Worm (Caenorhabditis elegans) whole organism, L4 larva: ENCODE results near the gene Y67H2A.7.

Experiments used
- F44E2.7 ChIP-seq: fragments of 200-800 bp; sonication (Bioruptor generic); IDR thresholded peaks from 2 replicates; pipeline ENCODE4 v2.1.2; 2022; ENCODE audit warnings: missing genetic modification characterization, missing compliant biosample characterization
- aly-2 ChIP-seq: sonication (generic microtip); optimal IDR thresholded peaks from 2 replicates; lab custom pipeline; 2018; ENCODE audit warnings: missing biosample characterization, missing genetic modification characterization
- ceh-82 ChIP-seq: sonication (generic microtip); optimal IDR thresholded peaks from 2 replicates; lab custom pipeline; 2017; ENCODE audit warnings: missing biosample characterization, missing genetic modification characterization
- ctbp-1 ChIP-seq: fragments of 200-800 bp; sonication (Bioruptor generic); IDR thresholded peaks from 2 replicates; pipeline ENCODE4 v1.3.6; 2022; ENCODE audit warnings: missing genetic modification reagents, missing genetic modification characterization, missing compliant biosample characterization
- lin-1 ChIP-seq: fragments of 200-800 bp; sonication (Bioruptor generic); IDR thresholded peaks from 2 replicates; pipeline ENCODE4 v1.3.6; 2022; ENCODE audit warnings: missing genetic modification reagents, missing genetic modification characterization, missing compliant biosample characterization
- lin-39 ChIP-seq: fragments of 150-350 bp; optimal IDR thresholded peaks from 2 replicates; lab custom pipeline; 2014; ENCODE audit warnings: missing biosample characterization, missing genetic modification reagents, missing genetic modification characterization
- nhr-237 ChIP-seq: sonication (generic microtip); optimal IDR thresholded peaks from 2 replicates; lab custom pipeline; 2017; ENCODE audit warnings: missing biosample characterization, missing genetic modification characterization
- skn-1 ChIP-seq: fragments of 150-350 bp; optimal IDR thresholded peaks from 2 replicates; lab custom pipeline; 2014; ENCODE audit warnings: missing biosample characterization, missing genetic modification characterization
- tag-97 ChIP-seq: fragments of 200-800 bp; sonication (Bioruptor generic); IDR thresholded peaks from 2 replicates; pipeline ENCODE4 v1.3.6; 2022; ENCODE audit warnings: missing genetic modification characterization, missing compliant biosample characterization
- unc-130 ChIP-seq: sonication (generic microtip); optimal IDR thresholded peaks from 2 replicates; lab custom pipeline; 2016; ENCODE audit warnings: missing genetic modification reagents, missing genetic modification characterization, missing compliant biosample characterization
- unc-62 ChIP-seq, 3 experiments: fragments of 150-350 bp in 1 of 3; sonication (generic microtip); optimal IDR thresholded peaks in 2 of 3; peaks in 1 of 3; 1 replicate in 1 of 3; 2 replicates in 2 of 3; lab custom pipeline; 2014 to 2017; ENCODE audit warnings: missing biosample characterization in 3 of 3, missing genetic modification characterization in 3 of 3, missing genetic modification reagents in 3 of 3, missing genotype in 1 of 3

DNA sequence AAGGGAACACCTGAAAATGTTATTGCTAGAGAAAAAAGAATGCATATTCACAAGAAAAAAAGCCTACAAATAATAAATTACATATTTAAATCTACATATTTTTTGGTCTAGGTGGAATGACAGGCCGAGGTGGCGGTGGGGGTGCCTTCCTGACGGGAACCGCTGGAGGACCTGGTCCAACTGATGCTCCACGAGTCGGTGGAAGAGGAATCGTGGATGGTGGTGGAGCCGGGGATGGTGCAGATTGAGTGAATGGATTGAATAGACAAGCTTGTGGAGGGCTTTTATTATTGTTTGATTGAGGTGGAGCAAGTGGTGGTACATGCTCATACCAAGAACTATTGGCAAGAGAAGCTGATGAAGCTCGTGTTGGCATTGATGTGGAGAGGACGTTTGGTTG is 41.8 kb upstream of the Y67H2A.7 start:
- no peak for TF ChIP-seq nhr-237 (tag; lab: Kevin White, UChicago)
- no peak for TF ChIP-seq skn-1 (tag; lab: Kevin White, UChicago)
- no peak for TF ChIP-seq ceh-82 (tag; lab: Kevin White, UChicago)
- no peak for TF ChIP-seq aly-2 (tag; lab: Kevin White, UChicago)
- no peak for TF ChIP-seq ctbp-1 (GFP tag; lab: Robert Waterston, UW)
- TF ChIP-seq unc-130 (GFP tag; lab: Kevin White, UChicago): no peak
- no peak for TF ChIP-seq unc-62 (GFP tag; optimal IDR thresholded peaks at IDR 0.05 in 1 of 2; lab: Kevin White, UChicago)
- no peak for TF ChIP-seq unc-62 (tag; optimal IDR thresholded peaks at IDR 0.05; lab: Kevin White, UChicago)
- TF ChIP-seq tag-97 (GFP tag; lab: Robert Waterston, UW): no peak
- no peak for TF ChIP-seq lin-39 (tag; lab: Kevin White, UChicago)
- TF ChIP-seq lin-1 (GFP tag; lab: Robert Waterston, UW): no peak
- TF ChIP-seq F44E2.7: no peak
